Worm (Caenorhabditis elegans) whole organism, L4 larva: Measurements from ENCODE around the gene srg-36.

ENCODE experiments used
- F10B5.3 ChIP-seq: sonication (generic microtip); optimal IDR thresholded peaks from 2 replicates; lab custom pipeline; 2016; ENCODE audit warnings: mild to moderate bottlenecking, missing genetic modification characterization, missing compliant biosample characterization
- F26F4.8 ChIP-seq: fragments of 200-800 bp; sonication (Bioruptor generic); conservative IDR thresholded peaks from 2 replicates; pipeline ENCODE4 v1.3.6; 2022; ENCODE audit warnings: missing genetic modification characterization, missing compliant biosample characterization
- F44E2.7 ChIP-seq: fragments of 200-800 bp; sonication (Bioruptor generic); IDR thresholded peaks from 2 replicates; pipeline ENCODE4 v2.1.2; 2022; ENCODE audit warnings: missing genetic modification characterization, missing compliant biosample characterization
- T26A8.4 ChIP-seq: fragments of 200-800 bp; sonication (Bioruptor generic); IDR thresholded peaks from 2 replicates; pipeline ENCODE4 v1.3.6; 2022; ENCODE audit warnings: missing genetic modification characterization, missing compliant biosample characterization
- ZK546.5 ChIP-seq, 2 experiments: sonication (generic microtip); optimal IDR thresholded peaks; 2 replicates each; lab custom pipeline; 2017; ENCODE audit warnings: missing biosample characterization in 2 of 2, missing genetic modification characterization in 2 of 2
- aha-1 ChIP-seq: fragments of 150-350 bp; peaks from one replicate; lab custom pipeline; 2014; ENCODE audit warnings: missing biosample characterization, missing genetic modification characterization
- aly-2 ChIP-seq: sonication (generic microtip); optimal IDR thresholded peaks from 2 replicates; lab custom pipeline; 2018; ENCODE audit warnings: missing biosample characterization, missing genetic modification characterization
- attf-4 ChIP-seq: sonication (generic microtip); optimal IDR thresholded peaks from 3 replicates; lab custom pipeline; 2017; ENCODE audit warnings: missing biosample characterization, missing genetic modification characterization
- ceh-32 ChIP-seq: sonication (generic microtip); optimal IDR thresholded peaks from 2 replicates; lab custom pipeline; 2016; ENCODE audit warnings: mild to moderate bottlenecking, missing genetic modification characterization, missing compliant biosample characterization; ENCODE audit not compliant: poor library complexity
- ceh-82 ChIP-seq: sonication (generic microtip); optimal IDR thresholded peaks from 2 replicates; lab custom pipeline; 2017; ENCODE audit warnings: missing biosample characterization, missing genetic modification characterization
- cey-2 ChIP-seq: sonication (generic microtip); optimal IDR thresholded peaks from 3 replicates; lab custom pipeline; 2017; ENCODE audit warnings: missing genetic modification characterization, mild to moderate bottlenecking, missing compliant biosample characterization, antibody characterized with exemption, borderline replicate concordance; ENCODE audit not compliant: insufficient read depth
- daf-16 ChIP-seq, 3 experiments: sonication (generic microtip); optimal IDR thresholded peaks; 2 replicates each; lab custom pipeline; 2016 to 2017; ENCODE audit warnings: missing genetic modification characterization in 3 of 3, missing genetic modification reagents in 3 of 3, mild to moderate bottlenecking in 2 of 3, missing compliant biosample characterization in 2 of 3, missing biosample characterization in 1 of 3, moderate library complexity in 1 of 3
- daf-8 ChIP-seq: fragments of 200-800 bp; sonication (Bioruptor generic); IDR thresholded peaks from 2 replicates; pipeline ENCODE4 v1.3.6; 2022; ENCODE audit warnings: missing genetic modification characterization, missing compliant biosample characterization
- dmd-9 ChIP-seq: fragments of 200-800 bp; sonication (Bioruptor generic); IDR thresholded peaks from 2 replicates; pipeline ENCODE4 v1.3.6; 2022; ENCODE audit warnings: missing genetic modification reagents, missing genetic modification characterization, missing compliant biosample characterization
- dve-1 ChIP-seq: sonication (generic microtip); optimal IDR thresholded peaks from 2 replicates; lab custom pipeline; 2017; ENCODE audit warnings: antibody characterized with exemption, mild to moderate bottlenecking, missing genetic modification characterization, missing compliant biosample characterization; ENCODE audit not compliant: insufficient read depth
- egl-27 ChIP-seq: sonication (generic microtip); optimal IDR thresholded peaks from 3 replicates; lab custom pipeline; 2017; ENCODE audit warnings: missing biosample characterization, missing genetic modification reagents, missing genetic modification characterization
- hif-1 ChIP-seq, 2 experiments: sonication (generic microtip); optimal IDR thresholded peaks; 2 replicates each; lab custom pipeline; 2016 to 2017; ENCODE audit warnings: missing compliant biosample characterization in 2 of 2, missing genetic modification characterization in 2 of 2, missing genetic modification reagents in 2 of 2, missing genotype in 2 of 2, mild to moderate bottlenecking in 1 of 2
- hlh-11 ChIP-seq: fragments of 200-800 bp; sonication (Bioruptor generic); optimal IDR thresholded peaks from 2 replicates; lab custom pipeline; 2018; ENCODE audit warnings: mild to moderate bottlenecking, missing genetic modification characterization, missing compliant biosample characterization
- hmg-1.1 ChIP-seq: fragments of 200-800 bp; sonication (Bioruptor generic); IDR thresholded peaks from 2 replicates; pipeline ENCODE4 v1.3.6; 2022; ENCODE audit warnings: missing genetic modification reagents, missing genetic modification characterization, missing compliant biosample characterization
- lim-7 ChIP-seq: fragments of 200-800 bp; sonication (Bioruptor generic); IDR thresholded peaks from 2 replicates; pipeline ENCODE4 v1.3.6; 2022; ENCODE audit warnings: missing genetic modification characterization, missing compliant biosample characterization
- lsy-2 ChIP-seq, 2 experiments: fragments of 150-350 bp in 1 of 2; sonication (generic microtip) in 1 of 2; optimal IDR thresholded peaks; 2 replicates each; lab custom pipeline; 2014 to 2017; ENCODE audit warnings: missing biosample characterization in 2 of 2, missing genetic modification characterization in 2 of 2
- madf-5 ChIP-seq, 2 experiments: fragments of 200-800 bp; sonication (Bioruptor generic); IDR thresholded peaks; 2 replicates each; pipeline ENCODE4 v1.3.6; 2022; ENCODE audit warnings: missing compliant biosample characterization in 2 of 2, missing genetic modification characterization in 2 of 2
- mdl-1 ChIP-seq, 2 experiments: fragments of 150-350 bp in 1 of 2; sonication (generic microtip) in 1 of 2; optimal IDR thresholded peaks; 2 replicates each; lab custom pipeline; 2014 to 2017; ENCODE audit warnings: missing biosample characterization in 2 of 2, missing genetic modification characterization in 2 of 2
- mxl-3 ChIP-seq: fragments of 200-800 bp; sonication (Bioruptor generic); optimal IDR thresholded peaks from 2 replicates; lab custom pipeline; 2018; ENCODE audit warnings: mild to moderate bottlenecking, missing genetic modification characterization, missing compliant biosample characterization
- nhr-102 ChIP-seq: sonication (generic microtip); optimal IDR thresholded peaks from 2 replicates; lab custom pipeline; 2016; ENCODE audit warnings: mild to moderate bottlenecking, missing genetic modification characterization, moderate library complexity, missing compliant biosample characterization
- nhr-11 ChIP-seq: fragments of 150-350 bp; optimal IDR thresholded peaks from 2 replicates; lab custom pipeline; 2014; ENCODE audit warnings: missing biosample characterization, missing genetic modification characterization
- nhr-28 ChIP-seq: fragments of 150-350 bp; optimal IDR thresholded peaks from 2 replicates; lab custom pipeline; 2014; ENCODE audit warnings: missing biosample characterization, missing genetic modification characterization
- nhr-41 ChIP-seq: fragments of 200-800 bp; sonication (Bioruptor generic); IDR thresholded peaks from 2 replicates; pipeline ENCODE4 v1.3.6; 2022; ENCODE audit warnings: missing genetic modification reagents, missing genetic modification characterization, missing compliant biosample characterization
- nhr-42 ChIP-seq: fragments of 200-800 bp; sonication (Bioruptor generic); IDR thresholded peaks from 2 replicates; pipeline ENCODE4 v1.3.6; 2022; ENCODE audit warnings: missing genetic modification characterization, missing compliant biosample characterization
- nhr-48 ChIP-seq: sonication (generic microtip); optimal IDR thresholded peaks from 2 replicates; lab custom pipeline; 2016; ENCODE audit warnings: mild to moderate bottlenecking, missing genetic modification characterization, missing compliant biosample characterization
- nhr-6 ChIP-seq: fragments of 150-350 bp; optimal IDR thresholded peaks from 2 replicates; lab custom pipeline; 2014; ENCODE audit warnings: missing biosample characterization, missing genetic modification characterization
- pha-4 ChIP-seq, 2 experiments: fragments of 150-350 bp in 1 of 2; fragments of 200-800 bp in 1 of 2; sonication (Bioruptor generic) in 1 of 2; IDR thresholded peaks in 1 of 2; optimal IDR thresholded peaks in 1 of 2; 2 replicates each; pipeline versions ENCODE4 v1.3.6 to Lab custom; 2014 to 2022; ENCODE audit warnings: missing genetic modification characterization in 2 of 2, missing genetic modification reagents in 2 of 2, missing biosample characterization in 1 of 2, missing compliant biosample characterization in 1 of 2
- saeg-2 ChIP-seq: fragments of 200-800 bp; sonication (Bioruptor generic); IDR thresholded peaks from 2 replicates; pipeline ENCODE4 v1.3.6; 2022; ENCODE audit warnings: missing genetic modification reagents, missing genetic modification characterization, missing compliant biosample characterization
- tag-97 ChIP-seq: fragments of 200-800 bp; sonication (Bioruptor generic); IDR thresholded peaks from 2 replicates; pipeline ENCODE4 v1.3.6; 2022; ENCODE audit warnings: missing genetic modification characterization, missing compliant biosample characterization
- unc-62 ChIP-seq, 3 experiments: fragments of 150-350 bp in 1 of 3; sonication (generic microtip); optimal IDR thresholded peaks in 2 of 3; peaks in 1 of 3; 1 replicate in 1 of 3; 2 replicates in 2 of 3; lab custom pipeline; 2014 to 2017; ENCODE audit warnings: missing biosample characterization in 3 of 3, missing genetic modification characterization in 3 of 3, missing genetic modification reagents in 3 of 3, missing genotype in 1 of 3

srg-36 gene

DNA sequence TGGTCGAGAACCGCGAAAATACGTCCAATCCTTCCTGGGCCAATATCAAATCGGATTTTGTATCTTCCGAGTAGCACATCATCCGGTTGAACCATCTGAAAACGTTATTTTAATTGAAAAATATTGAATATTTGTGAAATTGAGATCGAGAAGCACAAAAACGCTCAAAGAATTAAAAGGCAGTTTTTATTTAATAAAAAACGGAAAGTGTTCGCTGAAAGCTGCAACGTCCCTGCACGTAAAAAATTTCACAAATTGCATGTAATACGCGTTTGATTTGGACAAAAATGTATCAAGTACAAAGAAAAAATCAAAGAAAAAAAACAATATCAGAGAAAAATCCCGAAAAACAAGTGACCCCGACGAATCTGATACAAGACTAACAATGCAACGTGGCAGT, 17.8 kb upstream of the srg-36 start, which contains the start of gene E02H4.6 (continued):
- no peak for TF ChIP-seq madf-5 (GFP tag; IDR thresholded peaks at IDR 0.05; lab: Robert Waterston, UW)
- TF ChIP-seq nhr-11 (tag; lab: Kevin White, UChicago) = no peak
- TF ChIP-seq, all 104 proteins: peak for 0

DNA sequence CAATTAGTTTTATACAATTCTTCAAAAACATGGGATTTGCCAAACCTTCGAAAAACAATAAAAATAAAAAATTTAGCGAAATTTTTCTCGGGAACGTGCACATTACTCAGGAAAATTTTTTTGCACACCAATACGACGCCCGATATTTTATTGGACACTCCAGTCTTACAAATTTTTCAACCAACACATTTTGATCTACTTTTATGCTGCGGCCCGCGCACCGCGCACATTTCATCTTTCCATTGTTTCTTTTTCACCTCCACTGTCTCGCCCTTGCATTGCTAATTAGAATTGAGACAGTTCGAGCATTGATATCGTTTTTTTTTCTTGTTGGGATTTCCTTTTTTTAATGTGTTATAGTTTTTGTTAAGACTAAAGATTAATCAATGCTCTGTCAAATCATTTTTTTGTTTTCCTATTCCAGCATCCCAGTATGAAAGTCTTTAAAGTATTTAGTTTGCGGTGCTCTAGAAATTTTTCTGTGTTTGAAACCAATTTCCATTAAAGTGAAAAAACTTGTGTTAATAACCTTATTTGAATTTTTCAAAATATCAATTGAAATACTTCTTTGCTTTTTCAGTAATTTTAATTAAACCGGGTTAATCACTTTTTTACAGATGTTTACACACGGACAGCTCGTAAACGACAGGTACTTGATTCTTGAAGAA, 13.3 kb upstream of the srg-36 start, which contains the start of gene K04C1.5:
Gene K04C1.5 (plus strand): TSS at position 618 of the 668 bp plus-strand sequence.
- no peak for TF ChIP-seq nhr-42 (GFP tag; lab: Robert Waterston, UW)
- no peak for TF ChIP-seq cey-2 (tag; lab: Kevin White, UChicago)
- TF ChIP-seq aha-1 (tag; lab: Kevin White, UChicago) = peak; percentile 58
- TF ChIP-seq nhr-48 = no peak
- no peak for TF ChIP-seq aly-2 (tag; lab: Kevin White, UChicago)

DNA sequence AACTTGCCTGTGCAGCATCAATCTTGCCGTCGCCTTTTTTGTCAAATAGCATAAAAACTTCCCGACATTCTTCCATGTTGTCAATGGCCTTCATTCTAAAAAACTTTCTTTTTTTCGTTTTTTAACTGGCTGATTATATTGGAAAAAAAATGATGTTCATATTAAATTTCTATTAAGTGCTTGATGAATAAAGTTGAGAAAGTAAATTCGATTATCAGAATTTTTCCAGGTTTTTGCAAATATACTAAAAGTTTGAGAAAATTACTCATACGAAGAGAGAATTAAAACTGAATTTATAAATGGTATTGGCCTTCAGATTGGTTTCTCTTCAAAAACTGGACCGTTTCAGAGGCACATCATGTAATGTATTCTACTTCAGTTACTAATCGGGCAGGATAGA, 12.3 kb upstream of the srg-36 start, which contains the start of gene mlc-6:
Gene mlc-6 (minus strand): TSS at position 101 of the 400 bp plus-strand sequence.
- TF ChIP-seq tag-97 (no peak), F10B5.3 (tag; lab: Kevin White, UChicago) (no peak), madf-5 (GFP tag; IDR thresholded peaks at IDR 0.05; lab: Robert Waterston, UW) (no peak), daf-8 (GFP tag; lab: Robert Waterston, UW) (no peak), hlh-11 (tag; lab: Kevin White, UChicago) (no peak), nhr-41 (GFP tag; lab: Robert Waterston, UW) (no peak)

DNA sequence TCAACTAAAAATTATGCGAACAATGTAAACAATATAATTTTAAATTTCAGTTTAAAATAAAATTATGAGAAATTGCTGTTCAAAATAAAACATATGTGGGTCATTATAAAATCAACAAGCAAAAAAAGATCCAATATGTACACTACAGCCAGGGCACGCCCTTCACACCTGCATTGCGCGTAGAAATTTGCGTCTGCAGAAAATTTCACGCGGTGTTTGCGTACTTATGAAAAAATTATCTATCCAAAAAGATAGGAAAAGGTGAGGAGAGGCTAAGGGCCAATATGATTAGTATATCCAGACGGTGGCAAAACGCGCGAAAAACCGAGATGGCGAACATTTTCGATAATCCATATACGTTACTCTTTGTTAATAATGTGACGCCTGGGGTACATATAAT, 10.2 kb upstream of the srg-36 start:
- TF ChIP-seq nhr-28 (peak; percentile 71), aha-1 (tag; lab: Kevin White, UChicago) (peak; percentile 70), dve-1 (peak; percentile 33), hmg-1.1 (no peak), lsy-2 (tag; optimal IDR thresholded peaks at IDR 0.05; lab: Kevin White, UChicago) (no peak), mdl-1 (tag; optimal IDR thresholded peaks at IDR 0.05; lab: Kevin White, UChicago) (no peak), unc-62 (GFP tag; optimal IDR thresholded peaks at IDR 0.05 in 1 of 2; lab: Kevin White, UChicago) (peak in 1 of 2 experiments; percentile 16), unc-62 (tag; optimal IDR thresholded peaks at IDR 0.05; lab: Kevin White, UChicago) (no peak), T26A8.4 (GFP tag; lab: Robert Waterston, UW) (no peak), ZK546.5 (tag; optimal IDR thresholded peaks at IDR 0.05; lab: Kevin White, UChicago) (no peak), ceh-32 (tag; lab: Kevin White, UChicago) (no peak), F10B5.3 (tag; lab: Kevin White, UChicago) (no peak), ceh-82 (tag; lab: Kevin White, UChicago) (no peak), egl-27 (tag; lab: Kevin White, UChicago) (no peak), lim-7 (GFP tag; lab: Robert Waterston, UW) (no peak), dmd-9 (GFP tag; lab: Robert Waterston, UW) (no peak), F44E2.7 (GFP tag; lab: Robert Waterston, UW) (no peak), pha-4 (GFP tag; IDR thresholded peaks at IDR 0.05; lab: Robert Waterston, UW) (no peak), pha-4 (tag; optimal IDR thresholded peaks at IDR 0.05; lab: Kevin White, UChicago) (peak; percentile 14), nhr-102 (no peak), attf-4 (no peak), mxl-3 (GFP tag; lab: Kevin White, UChicago) (peak; percentile 25)
- TF ChIP-seq, all 104 proteins: peak for 6

DNA sequence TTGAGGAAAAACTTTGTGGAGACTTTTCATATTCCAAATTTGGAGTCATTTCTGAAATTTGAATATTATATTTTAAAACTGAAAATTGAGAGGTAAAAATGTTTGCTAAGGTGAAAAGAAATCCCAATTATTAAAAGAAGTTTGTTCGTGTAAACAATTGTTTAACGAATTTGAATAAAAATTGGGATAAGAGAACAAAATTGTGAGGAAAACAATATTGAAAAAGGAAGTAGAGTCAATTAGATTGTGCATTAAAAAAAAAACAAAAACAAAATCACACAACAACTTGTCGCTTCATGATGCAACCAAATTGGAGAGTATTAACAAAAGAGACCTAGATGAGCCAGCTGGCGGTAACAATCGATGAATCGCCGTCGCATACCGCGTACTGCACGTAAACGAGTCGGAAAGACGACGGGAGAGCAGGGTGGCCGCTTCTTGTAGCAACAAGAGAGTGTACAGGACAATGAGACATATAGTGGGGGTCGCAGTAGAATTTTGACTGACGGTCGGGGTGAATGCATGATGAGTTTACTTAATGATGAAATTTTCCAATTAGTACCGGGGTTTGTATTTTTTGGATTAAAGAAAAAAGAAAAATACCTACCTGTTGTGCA, 9.2 kb upstream of the srg-36 start, which contains the start of gene K04C1.3:
Gene K04C1.3 (minus strand): TSS at position 51 of the 617 bp plus-strand sequence.
- no peak for TF ChIP-seq hlh-11 (tag; lab: Kevin White, UChicago)
- peak in 1 of 2 experiments; percentile 83 for TF ChIP-seq hif-1 (tag; optimal IDR thresholded peaks at IDR 0.05; lab: Kevin White, UChicago)
- TF ChIP-seq daf-16 (GFP tag; optimal IDR thresholded peaks at IDR 0.05; lab: Kevin White, UChicago) = no peak
- TF ChIP-seq daf-16 (tag; optimal IDR thresholded peaks at IDR 0.05; lab: Kevin White, UChicago) = peak; percentile 23
- no peak for TF ChIP-seq saeg-2 (GFP tag; lab: Robert Waterston, UW)
- no peak for TF ChIP-seq F26F4.8 (GFP tag; lab: Robert Waterston, UW)
- no peak for TF ChIP-seq F44E2.7 (GFP tag; lab: Robert Waterston, UW)
- no peak for TF ChIP-seq nhr-6 (tag; lab: Kevin White, UChicago)
